Worm (Caenorhabditis elegans): ENCODE measurements around the gene R09H10.3.

- TF ChIP-seq nhr-77 (tag; optimal IDR thresholded peaks at IDR 0.05) (no peak), ama-1 (optimal IDR thresholded peaks at IDR 0.05) (no peak), unc-62 (GFP tag; optimal IDR thresholded peaks at IDR 0.05 in 1 of 2) (no peak), unc-62 (tag; optimal IDR thresholded peaks at IDR 0.05) (no peak), dmd-8 (GFP tag; IDR thresholded peaks at IDR 0.05) (no peak), dve-1 (tag; optimal IDR thresholded peaks at IDR 0.05; ENCODE audit: insufficient read depth) (no peak), mdl-1 (tag; optimal IDR thresholded peaks at IDR 0.05) (no peak), snpc-4 (tag; optimal IDR thresholded peaks at IDR 0.05) (no peak), fos-1 (tag; optimal IDR thresholded peaks at IDR 0.05) (no peak)
These were observed 14.0 kb downstream of the R09H10.3 start, which contains the start of gene R09H10.7 for ce11 chrIV:10620811-10621210.
